Fruit fly (Drosophila melanogaster) S2 (cell line): ENCODE results near the gene Mec2.

Experiments
- CG8478 ChIP-seq: fragments of >200 bp; optimal IDR thresholded peaks from 2 replicates; lab custom pipeline; 2018
- CTCF ChIP-seq, 2 experiments: fragments of >200 bp; optimal IDR thresholded peaks; 2 replicates each; lab custom pipeline; 2018

DNA sequence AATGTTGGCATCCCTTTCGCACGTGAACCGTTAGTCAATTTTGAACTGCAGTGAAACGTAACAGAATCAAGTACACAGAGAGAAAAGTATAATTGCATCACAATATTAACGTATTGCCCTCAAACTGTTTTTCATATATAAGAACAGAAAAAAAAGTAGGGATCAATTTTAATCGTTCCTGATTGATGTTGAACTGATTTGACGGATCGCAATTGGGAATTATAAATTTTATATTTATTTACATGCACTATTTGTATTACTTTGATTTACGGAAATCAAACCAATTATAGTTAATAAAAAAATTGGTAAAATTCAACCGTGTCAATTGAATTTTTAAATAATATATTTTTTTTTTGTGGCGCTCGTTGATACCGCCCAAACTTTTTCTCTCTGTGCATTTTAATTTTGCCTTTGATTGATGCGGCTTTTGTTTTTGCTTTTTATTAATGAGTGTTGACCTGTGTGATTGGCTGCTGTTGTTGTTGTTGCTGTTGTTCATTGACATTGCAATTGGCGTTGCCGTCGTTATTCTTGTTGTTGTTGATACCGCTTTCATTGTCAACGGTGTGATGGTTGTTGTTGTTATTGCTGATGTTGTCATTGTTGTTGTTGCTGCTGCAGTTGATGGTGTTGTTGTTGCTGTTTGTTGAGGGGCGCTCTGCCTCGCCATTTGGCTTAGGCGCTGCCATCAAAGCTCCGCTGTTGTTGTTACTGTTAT is 35.1 kb upstream of the Mec2 start:
- TF ChIP-seq CG8478 (lab: Kevin White, UChicago), result no peak
- no peak for TF ChIP-seq CTCF (optimal IDR thresholded peaks at IDR 0.05; lab: Kevin White, UChicago)
